Fruit fly (Drosophila melanogaster) whole organism, embryonic: ENCODE data around the gene RhoGAP1A.

ENCODE experiments used
- Bgb ChIP-seq: fragments of 200-800 bp; sonication (Bioruptor generic); IDR thresholded peaks from 2 replicates; pipeline ENCODE4 v1.3.6; 2022; ENCODE audit warnings: missing biosample characterization, missing genetic modification characterization; ENCODE audit not compliant: partially characterized antibody
- Blimp-1 ChIP-seq: fragments of 200-800 bp; sonication (Bioruptor generic); optimal IDR thresholded peaks from 3 replicates; lab custom pipeline; 2018; ENCODE audit warnings: missing biosample characterization, missing genetic modification characterization, mild to moderate bottlenecking, moderate library complexity, missing genetic modification reagents
- CG10543 ChIP-seq: fragments of 200-800 bp; sonication (Bioruptor generic); optimal IDR thresholded peaks from 3 replicates; lab custom pipeline; 2017; ENCODE audit warnings: missing biosample characterization, mild to moderate bottlenecking, missing genetic modification characterization, moderate library complexity
- CG11093 ChIP-seq: fragments of 200-800 bp; sonication (Bioruptor generic); IDR thresholded peaks from 3 replicates; pipeline ENCODE4 v1.3.6; 2022; ENCODE audit warnings: missing biosample characterization, missing genetic modification characterization
- CG11560 ChIP-seq: fragments of 200-800 bp; sonication (Bioruptor generic); IDR thresholded peaks from 3 replicates; pipeline ENCODE4 v1.3.6; 2022; ENCODE audit warnings: missing biosample characterization, missing genetic modification characterization
- CG1233 ChIP-seq: fragments of 200-800 bp; sonication (Bioruptor generic); optimal IDR thresholded peaks from 4 replicates; lab custom pipeline; 2018; ENCODE audit warnings: missing biosample characterization, mild to moderate bottlenecking, missing genetic modification characterization
- CG12391 ChIP-seq: fragments of 200-800 bp; sonication (Bioruptor generic); optimal IDR thresholded peaks from 3 replicates; lab custom pipeline; 2018; ENCODE audit warnings: missing biosample characterization, mild to moderate bottlenecking, missing genetic modification characterization, moderate library complexity
- CG1603 ChIP-seq: fragments of 200-800 bp; sonication (Bioruptor generic); optimal IDR thresholded peaks from 2 replicates; lab custom pipeline; 2019; ENCODE audit warnings: missing biosample characterization, mild to moderate bottlenecking, missing genetic modification characterization, moderate library complexity
- CG1647 ChIP-seq: fragments of 200-800 bp; sonication (Bioruptor generic); optimal IDR thresholded peaks from 3 replicates; lab custom pipeline; 2016; ENCODE audit warnings: missing biosample characterization, missing genetic modification characterization
- CG17186 ChIP-seq: fragments of 200-800 bp; sonication (Bioruptor generic); optimal IDR thresholded peaks from 3 replicates; lab custom pipeline; 2017; ENCODE audit warnings: missing biosample characterization, missing genetic modification reagents, missing genetic modification characterization
- CG30431 ChIP-seq: fragments of 200-800 bp; sonication (Bioruptor generic); optimal IDR thresholded peaks from 2 replicates; lab custom pipeline; 2017; ENCODE audit warnings: missing biosample characterization, missing genetic modification characterization
- CG3163 ChIP-seq: fragments of 200-800 bp; sonication (Bioruptor generic); optimal IDR thresholded peaks from 3 replicates; lab custom pipeline; 2016; ENCODE audit warnings: missing biosample characterization, missing genetic modification characterization
- CG4328 ChIP-seq: fragments of 200-800 bp; sonication (Bioruptor generic); optimal IDR thresholded peaks from 3 replicates; lab custom pipeline; 2017; ENCODE audit warnings: missing biosample characterization, missing genetic modification reagents, missing genetic modification characterization
- CG4360 ChIP-seq: fragments of 200-800 bp; sonication (Bioruptor generic); IDR thresholded peaks from 2 replicates; pipeline ENCODE4 v1.3.6; 2022; ENCODE audit warnings: missing biosample characterization, missing genetic modification characterization
- CG4707 ChIP-seq: fragments of 200-800 bp; sonication (Bioruptor generic); optimal IDR thresholded peaks from 2 replicates; lab custom pipeline; 2018; ENCODE audit warnings: missing biosample characterization, mild to moderate bottlenecking, missing genetic modification characterization, moderate library complexity
- CG4820 ChIP-seq: fragments of 200-800 bp; sonication (Bioruptor generic); optimal IDR thresholded peaks from 3 replicates; lab custom pipeline; 2016; ENCODE audit warnings: missing biosample characterization, missing genetic modification characterization
- CG6254 ChIP-seq: fragments of 200-800 bp; sonication (Bioruptor generic); optimal IDR thresholded peaks from 3 replicates; lab custom pipeline; 2017; ENCODE audit warnings: mild to moderate bottlenecking, missing biosample characterization, missing genetic modification reagents, missing genetic modification characterization
- CG6689 ChIP-seq: fragments of 200-800 bp; sonication (Bioruptor generic); IDR thresholded peaks from 2 replicates; pipeline ENCODE4 v1.3.6; 2022; ENCODE audit warnings: missing biosample characterization, missing genetic modification characterization
- CG8290 ChIP-seq, 3 experiments: fragments of 200-800 bp; sonication (Bioruptor generic); optimal IDR thresholded peaks; 2 replicates each; lab custom pipeline; 2016 to 2019; ENCODE audit warnings: missing biosample characterization in 3 of 3, missing genetic modification characterization in 3 of 3, mild to moderate bottlenecking in 2 of 3, moderate library complexity in 1 of 3
- CG9609 ChIP-seq: fragments of 200-800 bp; sonication (Bioruptor generic); optimal IDR thresholded peaks from 3 replicates; lab custom pipeline; 2016; ENCODE audit warnings: missing biosample characterization, missing genetic modification characterization
- CTCF ChIP-seq: fragments of 200-800 bp; sonication (Bioruptor generic); optimal IDR thresholded peaks from 2 replicates; lab custom pipeline; 2017; ENCODE audit warnings: missing biosample characterization, mild to moderate bottlenecking, missing genetic modification characterization, moderate library complexity
- Chrac-16 ChIP-seq: fragments of 200-800 bp; sonication (Bioruptor generic); optimal IDR thresholded peaks from 3 replicates; lab custom pipeline; 2016; ENCODE audit warnings: missing biosample characterization, missing genetic modification characterization
- Dip3 ChIP-seq: fragments of 200-800 bp; sonication (Bioruptor generic); optimal IDR thresholded peaks from 3 replicates; lab custom pipeline; 2016; ENCODE audit warnings: missing biosample characterization, missing genetic modification characterization
- Ets97D ChIP-seq: fragments of 200-800 bp; sonication (Bioruptor generic); optimal IDR thresholded peaks from 3 replicates; lab custom pipeline; 2016; ENCODE audit warnings: missing biosample characterization, missing genetic modification characterization
- HLH54F ChIP-seq: fragments of 200-800 bp; sonication (Bioruptor generic); optimal IDR thresholded peaks from 3 replicates; lab custom pipeline; 2016; ENCODE audit warnings: missing biosample characterization, missing genetic modification characterization
- HmgZ ChIP-seq: fragments of 200-800 bp; sonication (Bioruptor generic); optimal IDR thresholded peaks from 2 replicates; lab custom pipeline; 2018; ENCODE audit warnings: missing biosample characterization, mild to moderate bottlenecking, missing genetic modification characterization
- Hr39 ChIP-seq: fragments of >200 bp; optimal IDR thresholded peaks from 2 replicates; lab custom pipeline; 2017
- Hr51 ChIP-seq, 2 experiments: fragments of 200-800 bp; sonication (Bioruptor generic); optimal IDR thresholded peaks; 2 replicates in 1 of 2; 3 replicates in 1 of 2; lab custom pipeline; 2016 to 2018; ENCODE audit warnings: missing biosample characterization in 2 of 2, missing genetic modification characterization in 2 of 2, mild to moderate bottlenecking in 1 of 2, moderate library complexity in 1 of 2
- Hsf ChIP-seq: fragments of 200-800 bp; sonication (Bioruptor generic); optimal IDR thresholded peaks from 3 replicates; lab custom pipeline; 2016; ENCODE audit warnings: missing biosample characterization, missing genetic modification characterization
- Max ChIP-seq: fragments of 200-800 bp; sonication (Bioruptor generic); optimal IDR thresholded peaks from 2 replicates; lab custom pipeline; 2016; ENCODE audit warnings: missing biosample characterization, mild to moderate bottlenecking, missing genetic modification characterization
- ap ChIP-seq: fragments of 200-800 bp; sonication (Bioruptor generic); IDR thresholded peaks from 2 replicates; pipeline ENCODE4 v1.3.6; 2022; ENCODE audit warnings: missing biosample characterization, missing genetic modification characterization
- ara ChIP-seq: fragments of 200-800 bp; sonication (Bioruptor generic); IDR thresholded peaks from 2 replicates; pipeline ENCODE4 v1.3.6; 2022; ENCODE audit warnings: missing biosample characterization, missing genetic modification characterization
- cad ChIP-seq: fragments of >200 bp; optimal IDR thresholded peaks from 2 replicates; lab custom pipeline; 2017; ENCODE audit warnings: missing biosample characterization, missing genetic modification characterization
- crol ChIP-seq: fragments of 200-800 bp; sonication (Bioruptor generic); IDR thresholded peaks from 2 replicates; pipeline ENCODE4 v1.3.6; 2022; ENCODE audit warnings: missing biosample characterization, missing genetic modification characterization
- dpn ChIP-seq, 2 experiments: fragments of 200-800 bp; sonication (Bioruptor generic); optimal IDR thresholded peaks; 3 replicates each; lab custom pipeline; 2016; ENCODE audit warnings: missing biosample characterization in 2 of 2, missing genetic modification characterization in 2 of 2
- ems ChIP-seq: fragments of 200-800 bp; sonication (Bioruptor generic); optimal IDR thresholded peaks from 3 replicates; lab custom pipeline; 2016; ENCODE audit warnings: missing biosample characterization, missing genetic modification characterization
- fd102C ChIP-seq: fragments of 200-800 bp; sonication (Bioruptor generic); optimal IDR thresholded peaks from 2 replicates; lab custom pipeline; 2018; ENCODE audit warnings: missing biosample characterization, mild to moderate bottlenecking, missing genetic modification characterization, moderate library complexity
- hth ChIP-seq: fragments of >200 bp; optimal IDR thresholded peaks from 2 replicates; lab custom pipeline; 2017; ENCODE audit warnings: inconsistent platforms
- inv ChIP-seq: fragments of 200-800 bp; sonication (Bioruptor generic); IDR thresholded peaks from 2 replicates; pipeline ENCODE4 v1.3.6; 2022; ENCODE audit warnings: missing biosample characterization, missing genetic modification characterization; ENCODE audit not compliant: partially characterized antibody
- kah ChIP-seq: fragments of 200-800 bp; sonication (Bioruptor generic); optimal IDR thresholded peaks from 2 replicates; lab custom pipeline; 2018; ENCODE audit warnings: missing biosample characterization, mild to moderate bottlenecking, missing genetic modification characterization
- ken ChIP-seq: fragments of 200-800 bp; sonication (Bioruptor generic); IDR thresholded peaks from 3 replicates; pipeline ENCODE4 v1.3.6; 2022; ENCODE audit warnings: missing biosample characterization, missing genetic modification characterization
- knrl ChIP-seq: fragments of 200-800 bp; sonication (Bioruptor generic); IDR thresholded peaks from 3 replicates; pipeline ENCODE4 v1.3.6; 2022; ENCODE audit warnings: missing biosample characterization, missing genetic modification characterization; ENCODE audit not compliant: partially characterized antibody
- lilli ChIP-seq: fragments of 200-800 bp; sonication (Bioruptor generic); optimal IDR thresholded peaks from 3 replicates; lab custom pipeline; 2016; ENCODE audit warnings: missing biosample characterization, missing genetic modification characterization
- mirr ChIP-seq: fragments of 200-800 bp; sonication (Bioruptor generic); optimal IDR thresholded peaks from 3 replicates; lab custom pipeline; 2018; ENCODE audit warnings: missing biosample characterization, mild to moderate bottlenecking, missing genetic modification characterization
- otp ChIP-seq: fragments of 200-800 bp; sonication (Bioruptor generic); IDR thresholded peaks from 3 replicates; pipeline ENCODE4, ENCODE4 v1.3.6; 2022; ENCODE audit warnings: missing biosample characterization, missing genetic modification characterization
- pum ChIP-seq: fragments of 200-800 bp; sonication (Bioruptor generic); optimal IDR thresholded peaks from 2 replicates; lab custom pipeline; 2016; ENCODE audit warnings: missing biosample characterization, missing genetic modification characterization
- sd ChIP-seq: fragments of 200-800 bp; sonication (Bioruptor generic); optimal IDR thresholded peaks from 3 replicates; lab custom pipeline; 2018; ENCODE audit warnings: missing biosample characterization, mild to moderate bottlenecking, missing genetic modification characterization, moderate library complexity
- sima ChIP-seq: fragments of 200-800 bp; sonication (Bioruptor generic); optimal IDR thresholded peaks from 2 replicates; lab custom pipeline; 2016; ENCODE audit warnings: missing biosample characterization, missing genetic modification characterization
- vfl ChIP-seq: fragments of 200-800 bp; sonication (Bioruptor generic); optimal IDR thresholded peaks from 2 replicates; lab custom pipeline; 2016; ENCODE audit warnings: missing biosample characterization, missing genetic modification characterization
- z ChIP-seq: fragments of 200-800 bp; sonication (Bioruptor generic); IDR thresholded peaks from 3 replicates; pipeline ENCODE4 v1.3.6; 2022; ENCODE audit warnings: missing biosample characterization, missing genetic modification characterization
- zf30C ChIP-seq: fragments of 200-800 bp; sonication (Bioruptor generic); optimal IDR thresholded peaks from 3 replicates; lab custom pipeline; 2018; ENCODE audit warnings: missing biosample characterization, mild to moderate bottlenecking, missing genetic modification characterization

RhoGAP1A gene

DNA sequence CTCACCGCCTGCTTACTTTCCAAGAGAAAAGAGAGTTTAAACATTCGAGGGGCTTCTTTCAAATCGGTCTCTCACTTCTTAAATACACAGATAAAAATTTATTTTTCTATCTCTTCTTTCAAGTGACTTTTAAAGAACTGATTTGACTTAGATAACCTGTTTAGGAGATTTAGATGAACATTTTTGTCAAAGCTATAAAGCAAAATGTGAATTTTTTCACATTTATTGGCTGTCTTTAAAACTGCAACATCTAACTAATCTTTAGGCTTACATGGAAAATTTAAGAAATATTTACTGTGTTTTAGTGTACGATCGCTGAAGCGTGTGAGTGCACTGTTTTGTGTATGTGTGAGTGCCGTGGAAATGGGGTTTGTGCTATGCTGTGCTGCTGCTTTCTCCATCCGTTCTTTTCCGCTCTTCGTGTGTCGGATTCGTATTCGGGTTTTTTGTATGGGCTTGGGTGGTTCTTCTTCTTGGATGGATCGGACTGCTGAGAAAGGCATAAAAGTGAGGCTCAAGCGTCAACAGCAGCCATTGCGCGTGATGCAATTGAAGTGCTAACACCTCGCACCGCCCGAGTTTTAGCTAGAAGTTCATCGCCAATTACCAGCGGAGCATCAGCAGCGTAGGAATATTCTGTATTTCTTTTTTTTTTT, 48.4 kb downstream of the RhoGAP1A start (continued):
- TF ChIP-seq cad (GFP tag; lab: Kevin White, UChicago) (no peak), knrl (no peak; the same call in 2 of the 3 replicates), CG4360 (GFP tag; lab: Robert Waterston, UW) (no peak), hth (no peak), CG1233 (GFP tag; lab: Kevin White, UChicago) (peak; percentile 44), CG4707 (GFP tag; lab: Kevin White, UChicago) (peak; percentile 20), CG10543 (GFP tag; lab: Kevin White, UChicago) (no peak), CG12391 (tag; lab: Kevin White, UChicago) (peak; percentile 81), CG17186 (GFP tag; lab: Kevin White, UChicago) (no peak), sd (tag; lab: Kevin White, UChicago) (no peak), fd102C (GFP tag; lab: Kevin White, UChicago) (peak; percentile 34), Blimp-1 (GFP tag; lab: Kevin White, UChicago) (peak; percentile 83), Hr51 (GFP tag; optimal IDR thresholded peaks at IDR 0.05; lab: Kevin White, UChicago) (no peak), Chrac-16 (GFP tag; lab: Kevin White, UChicago) (peak; percentile 71), dpn (GFP tag; optimal IDR thresholded peaks at IDR 0.05; lab: Kevin White, UChicago) (peak; percentile 20 to 31), HmgZ (tag; lab: Kevin White, UChicago) (no peak), kah (no peak), Ets97D (GFP tag; lab: Kevin White, UChicago) (no peak), CG6254 (GFP tag; lab: Kevin White, UChicago) (peak; percentile 79), otp (GFP tag; lab: Robert Waterston, UW) (no peak), HLH54F (no peak), CG1647 (no peak), Bgb (GFP tag; lab: Robert Waterston, UW) (no peak), lilli (GFP tag; lab: Kevin White, UChicago) (peak; percentile 42), ap (GFP tag; lab: Robert Waterston, UW) (no peak), crol (GFP tag; lab: Robert Waterston, UW) (peak; percentile 6; the same call in 1 of the 2 replicates), CG6689 (GFP tag; lab: Robert Waterston, UW) (peak; percentile 55), mirr (GFP tag; lab: Kevin White, UChicago) (no peak), ems (GFP tag; lab: Kevin White, UChicago) (no peak), Hr39 (lab: Kevin White, UChicago) (no peak), ken (GFP tag; lab: Robert Waterston, UW) (peak; percentile 27; the same call in 1 of the 3 replicates), inv (no peak), CG3163 (GFP tag; lab: Kevin White, UChicago) (peak; percentile 35), zf30C (GFP tag; lab: Kevin White, UChicago) (peak; percentile 92), CG11560 (tag; lab: Robert Waterston, UW) (no peak), pum (GFP tag; lab: Kevin White, UChicago) (peak; percentile 71), CTCF (no peak), ara (GFP tag; lab: Robert Waterston, UW) (peak; percentile 22; the same call in 1 of the 2 replicates), vfl (GFP tag; lab: Kevin White, UChicago) (no peak), sima (GFP tag; lab: Kevin White, UChicago) (no peak), z (GFP tag; lab: Robert Waterston, UW) (no peak), CG11093 (GFP tag; lab: Robert Waterston, UW) (no peak), Hsf (GFP tag; lab: Kevin White, UChicago) (peak; percentile 58), CG9609 (GFP tag; lab: Kevin White, UChicago) (peak; percentile 39), Dip3 (GFP tag; lab: Kevin White, UChicago) (no peak), Max (no peak), CG1603 (peak; percentile 57), CG30431 (GFP tag; lab: Kevin White, UChicago) (peak; percentile 51), CG4328 (no peak), CG8290 (GFP tag; optimal IDR thresholded peaks at IDR 0.05; lab: Kevin White, UChicago) (peak; percentile 43), CG8290 (tag; optimal IDR thresholded peaks at IDR 0.05; lab: Kevin White, UChicago) (peak in 1 of 2 experiments; percentile 12), CG4820 (peak; percentile 53)
